Worm (Caenorhabditis elegans) whole organism, midembryonic: Measurements from ENCODE around the gene decr-1.3.

Source experiments
- flt-1 ChIP-seq: fragments of 200-800 bp; sonication (Bioruptor generic); IDR thresholded peaks from 2 replicates; pipeline ENCODE4 v1.3.6; 2022; ENCODE audit warnings: missing genetic modification characterization, missing compliant biosample characterization
- klf-2 ChIP-seq: fragments of 200-800 bp; sonication (Bioruptor generic); conservative IDR thresholded peaks from 2 replicates; pipeline ENCODE4 v1.3.6; 2022; ENCODE audit warnings: missing genetic modification reagents, missing genetic modification characterization, missing compliant biosample characterization
- med-1 ChIP-seq: sonication (generic microtip); optimal IDR thresholded peaks from 2 replicates; lab custom pipeline; 2017; ENCODE audit warnings: missing genetic modification characterization, mild to moderate bottlenecking, missing compliant biosample characterization, antibody characterized with exemption, missing genetic modification reagents; ENCODE audit not compliant: insufficient read depth
- ref-1 ChIP-seq: fragments of 200-800 bp; sonication (Bioruptor generic); conservative IDR thresholded peaks from 2 replicates; pipeline ENCODE4 v1.3.6; 2022; ENCODE audit warnings: missing genetic modification reagents, missing genetic modification characterization, missing compliant biosample characterization
- tab-1 ChIP-seq: fragments of 200-800 bp; sonication (Bioruptor generic); IDR thresholded peaks from 2 replicates; pipeline ENCODE4 v1.3.6; 2022; ENCODE audit warnings: missing genetic modification characterization, missing compliant biosample characterization
- ztf-23 ChIP-seq: fragments of 200-800 bp; sonication (Bioruptor generic); IDR thresholded peaks from 2 replicates; pipeline ENCODE4 v1.3.6; 2022; ENCODE audit warnings: missing genetic modification reagents, missing genetic modification characterization, missing compliant biosample characterization

ce11 chrII:8212680-8213079 is 39.3 kb upstream of the decr-1.3 start, which contains the start of gene twk-3:
- TF ChIP-seq flt-1 (GFP tag; lab: Robert Waterston, UW) (no peak), med-1 (GFP tag; lab: Kevin White, UChicago) (no peak), klf-2 (GFP tag; lab: Robert Waterston, UW) (no peak), ztf-23 (no peak), tab-1 (GFP tag; lab: Robert Waterston, UW) (no peak), ref-1 (GFP tag; lab: Robert Waterston, UW) (no peak)
